Worm (Caenorhabditis elegans) whole organism, L3 larva: Measurements from ENCODE around the gene srt-13.
"Not testable (repeated sequence)": the region's sequence is repeated elsewhere in the genome, so short reads cannot be mapped to it uniquely, and the experiment has no call there.

Source experiments
- R02D3.7 ChIP-seq: fragments of 150-350 bp; optimal IDR thresholded peaks from 2 replicates; lab custom pipeline; 2014; ENCODE audit warnings: missing biosample characterization, missing genetic modification characterization
- ZK546.5 ChIP-seq: sonication (generic microtip); optimal IDR thresholded peaks from 2 replicates; lab custom pipeline; 2017; ENCODE audit warnings: missing biosample characterization, missing genetic modification characterization
- aly-2 ChIP-seq: fragments of 150-350 bp; optimal IDR thresholded peaks from 2 replicates; lab custom pipeline; 2014; ENCODE audit warnings: missing biosample characterization, missing genetic modification characterization
- ama-1 ChIP-seq: fragments of 150-350 bp; optimal IDR thresholded peaks from 2 replicates; lab custom pipeline; 2018
- ceh-16 ChIP-seq: sonication (generic microtip); optimal IDR thresholded peaks from 2 replicates; lab custom pipeline; 2017; ENCODE audit warnings: missing biosample characterization, missing genetic modification characterization
- ceh-28 ChIP-seq: fragments of 150-350 bp; optimal IDR thresholded peaks from 2 replicates; lab custom pipeline; 2014; ENCODE audit warnings: missing biosample characterization, missing genetic modification reagents, missing genetic modification characterization
- ceh-82 ChIP-seq: fragments of 150-350 bp; optimal IDR thresholded peaks from 2 replicates; lab custom pipeline; 2014; ENCODE audit warnings: missing biosample characterization, missing genetic modification characterization
- ceh-9 ChIP-seq: sonication (generic microtip); optimal IDR thresholded peaks from 2 replicates; lab custom pipeline; 2018; ENCODE audit warnings: missing biosample characterization, missing genetic modification characterization
- daf-12 ChIP-seq: fragments of 150-350 bp; optimal IDR thresholded peaks from 2 replicates; lab custom pipeline; 2014; ENCODE audit warnings: missing biosample characterization, missing genetic modification reagents, missing genetic modification characterization
- egl-27 ChIP-seq: sonication (generic microtip); optimal IDR thresholded peaks from 4 replicates; lab custom pipeline; 2017; ENCODE audit warnings: missing biosample characterization, missing genetic modification reagents, missing genetic modification characterization
- elt-1 ChIP-seq: fragments of 150-350 bp; optimal IDR thresholded peaks from 2 replicates; lab custom pipeline; 2014; ENCODE audit warnings: missing biosample characterization, missing genetic modification characterization
- elt-2 ChIP-seq: sonication (generic microtip); optimal IDR thresholded peaks from 2 replicates; lab custom pipeline; 2016; ENCODE audit warnings: missing genetic modification reagents, mild to moderate bottlenecking, missing genetic modification characterization, missing compliant biosample characterization
- elt-3 ChIP-seq, 3 experiments: fragments of 150-350 bp in 1 of 3; sonication (generic microtip) in 2 of 3; optimal IDR thresholded peaks; 2 replicates in 2 of 3; 4 replicates in 1 of 3; lab custom pipeline; 2014 to 2017; ENCODE audit warnings: missing biosample characterization in 3 of 3, missing genetic modification characterization in 3 of 3
- fkh-10 ChIP-seq: sonication (generic microtip); optimal IDR thresholded peaks from 2 replicates; lab custom pipeline; 2017; ENCODE audit warnings: missing biosample characterization, missing genetic modification reagents, missing genetic modification characterization
- jun-1 ChIP-seq: fragments of 150-350 bp; optimal IDR thresholded peaks from 2 replicates; lab custom pipeline; 2014; ENCODE audit warnings: missing biosample characterization, missing genetic modification reagents, missing genetic modification characterization
- lsy-12 ChIP-seq: sonication (generic microtip); optimal IDR thresholded peaks from 2 replicates; lab custom pipeline; 2016; ENCODE audit warnings: mild to moderate bottlenecking, missing genetic modification characterization, missing compliant biosample characterization
- mdl-1 ChIP-seq: fragments of 150-350 bp; optimal IDR thresholded peaks from 2 replicates; lab custom pipeline; 2014; ENCODE audit warnings: missing biosample characterization, missing genetic modification characterization
- mml-1 ChIP-seq: fragments of 150-350 bp; sonication (generic microtip); optimal IDR thresholded peaks from 3 replicates; lab custom pipeline; 2014; ENCODE audit warnings: missing biosample characterization, missing genetic modification characterization
- nfya-1 ChIP-seq: sonication (generic microtip); optimal IDR thresholded peaks from 2 replicates; lab custom pipeline; 2017; ENCODE audit warnings: missing genetic modification characterization, mild to moderate bottlenecking, missing compliant biosample characterization, antibody characterized with exemption, moderate library complexity; ENCODE audit not compliant: insufficient read depth
- nhr-11 ChIP-seq: fragments of 150-350 bp; optimal IDR thresholded peaks from 2 replicates; lab custom pipeline; 2014; ENCODE audit warnings: missing biosample characterization, missing genetic modification characterization
- nhr-12 ChIP-seq: fragments of 150-350 bp; optimal IDR thresholded peaks from 2 replicates; lab custom pipeline; 2014; ENCODE audit warnings: missing biosample characterization, missing genetic modification characterization
- nhr-23 ChIP-seq: fragments of 150-350 bp; optimal IDR thresholded peaks from 2 replicates; lab custom pipeline; 2014; ENCODE audit warnings: missing biosample characterization, missing genetic modification reagents, missing genetic modification characterization
- nhr-237 ChIP-seq: fragments of 150-350 bp; optimal IDR thresholded peaks from 2 replicates; lab custom pipeline; 2014; ENCODE audit warnings: missing biosample characterization, missing genetic modification characterization
- nhr-28 ChIP-seq: fragments of 150-350 bp; optimal IDR thresholded peaks from 2 replicates; lab custom pipeline; 2014; ENCODE audit warnings: missing biosample characterization, missing genetic modification characterization
- nhr-43 ChIP-seq: sonication (generic microtip); optimal IDR thresholded peaks from 2 replicates; lab custom pipeline; 2016; ENCODE audit warnings: mild to moderate bottlenecking, missing genetic modification characterization, missing compliant biosample characterization; ENCODE audit not compliant: poor library complexity, severe bottlenecking
- nhr-67 ChIP-seq: fragments of 150-350 bp; optimal IDR thresholded peaks from 2 replicates; lab custom pipeline; 2014; ENCODE audit warnings: missing biosample characterization, missing genetic modification characterization
- nhr-76 ChIP-seq: fragments of 150-350 bp; sonication (generic microtip); optimal IDR thresholded peaks from 5 replicates; lab custom pipeline; 2014; ENCODE audit warnings: missing biosample characterization, missing genetic modification characterization
- nhr-77 ChIP-seq: fragments of 150-350 bp; optimal IDR thresholded peaks from 2 replicates; lab custom pipeline; 2014; ENCODE audit warnings: missing biosample characterization, missing genetic modification characterization
- sea-2 ChIP-seq: fragments of 150-350 bp; sonication (generic microtip); optimal IDR thresholded peaks from 4 replicates; lab custom pipeline; 2014; ENCODE audit warnings: missing biosample characterization, missing genetic modification reagents, missing genetic modification characterization
- skn-1 ChIP-seq: fragments of 150-350 bp; optimal IDR thresholded peaks from 2 replicates; lab custom pipeline; 2014; ENCODE audit warnings: missing biosample characterization, missing genetic modification characterization
- snpc-4 ChIP-seq: fragments of 150-350 bp; optimal IDR thresholded peaks from 2 replicates; lab custom pipeline; 2014; ENCODE audit warnings: missing biosample characterization, missing genetic modification characterization
- tbx-2 ChIP-seq: sonication (generic microtip); optimal IDR thresholded peaks from 2 replicates; lab custom pipeline; 2016; ENCODE audit warnings: mild to moderate bottlenecking, missing genetic modification characterization, missing compliant biosample characterization
- unc-62 ChIP-seq: fragments of 150-350 bp; sonication (generic microtip); optimal IDR thresholded peaks from 4 replicates; lab custom pipeline; 2014; ENCODE audit warnings: missing biosample characterization, missing genetic modification reagents, missing genetic modification characterization
- ztf-11 ChIP-seq: fragments of 150-350 bp; optimal IDR thresholded peaks from 2 replicates; lab custom pipeline; 2014; ENCODE audit warnings: missing biosample characterization, missing genetic modification characterization
- ztf-4 ChIP-seq: fragments of 150-350 bp; optimal IDR thresholded peaks from 2 replicates; lab custom pipeline; 2014; ENCODE audit warnings: missing biosample characterization, missing genetic modification characterization

The srt-13 gene

DNA sequence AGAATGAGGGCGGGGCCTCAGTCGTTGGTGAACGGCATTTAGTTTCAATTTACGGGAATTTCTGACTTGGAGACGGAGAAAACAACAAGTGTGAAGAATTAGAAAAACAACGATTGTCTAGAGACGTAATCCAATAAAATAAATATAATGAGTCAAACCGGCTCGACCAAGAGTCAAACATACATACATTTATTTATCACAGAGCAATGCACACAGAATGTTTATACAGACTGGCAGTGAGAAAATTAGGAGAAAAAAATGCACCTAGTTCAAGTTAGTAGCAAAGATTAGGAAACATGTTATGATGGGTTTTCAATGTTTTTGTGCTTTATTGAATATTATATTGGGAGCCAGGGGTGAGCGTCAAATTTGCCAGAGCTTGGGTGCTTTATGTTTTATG is 28.8 kb upstream of the srt-13 start, which contains the start of gene srt-20:
Gene srt-20 (minus strand): TSS at position 101 of the 400 bp plus-strand sequence.
- not testable (repeated sequence) for TF ChIP-seq lsy-12; nhr-28 (tag; lab: Kevin White, UChicago); egl-27 (tag; lab: Kevin White, UChicago)
- TF ChIP-seq, all 47 proteins: peak for 0; not testable (repeated sequence) for 47

DNA sequence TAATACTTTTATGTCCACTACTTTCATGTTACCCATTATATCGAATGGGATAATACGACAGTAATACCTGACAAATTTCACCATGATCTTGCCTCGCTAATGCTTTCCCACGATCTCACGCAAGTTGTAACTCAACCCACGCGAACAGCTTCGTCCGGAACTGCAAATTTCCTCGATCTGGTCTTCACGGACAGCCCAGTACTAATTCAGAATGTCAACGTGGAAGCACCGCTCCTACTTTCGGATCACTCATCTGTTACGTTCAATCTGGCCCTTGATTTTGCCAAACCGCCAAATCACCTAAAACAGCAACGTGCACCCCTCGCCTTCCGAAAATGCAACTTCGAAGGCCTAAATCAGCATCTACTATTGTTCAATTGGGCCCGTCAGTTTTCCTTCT is 23.4 kb upstream of the srt-13 start:
- TF ChIP-seq ceh-28 (tag; lab: Kevin White, UChicago) (no peak), unc-62 (no peak), nhr-23 (no peak), ZK546.5 (tag; lab: Kevin White, UChicago) (no peak)

DNA sequence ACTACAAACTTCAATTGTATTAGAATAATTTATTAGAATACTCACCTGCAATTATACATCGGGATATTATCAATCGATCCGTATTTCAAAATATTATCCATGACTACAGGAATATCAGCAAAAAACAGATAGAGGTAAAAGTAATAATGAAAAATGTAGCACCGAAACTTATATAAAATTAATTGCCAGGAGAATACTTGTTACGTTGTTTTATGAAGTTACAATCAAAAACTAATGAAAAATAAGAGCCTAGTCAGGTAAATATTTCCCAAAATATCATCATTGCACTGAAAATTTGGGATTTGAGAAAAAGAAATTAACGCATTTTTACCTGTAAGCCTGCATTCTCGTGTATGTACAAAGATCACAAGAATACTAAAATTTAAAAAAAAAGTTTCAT is 21.3 kb upstream of the srt-13 start, which contains the start of gene srt-38:
Gene srt-38 (minus strand): TSS at position 101 of the 400 bp plus-strand sequence.
- TF ChIP-seq fkh-10 (GFP tag; lab: Kevin White, UChicago); nhr-43 (tag; lab: Kevin White, UChicago); elt-2 (tag; lab: Kevin White, UChicago): not testable (repeated sequence)

DNA sequence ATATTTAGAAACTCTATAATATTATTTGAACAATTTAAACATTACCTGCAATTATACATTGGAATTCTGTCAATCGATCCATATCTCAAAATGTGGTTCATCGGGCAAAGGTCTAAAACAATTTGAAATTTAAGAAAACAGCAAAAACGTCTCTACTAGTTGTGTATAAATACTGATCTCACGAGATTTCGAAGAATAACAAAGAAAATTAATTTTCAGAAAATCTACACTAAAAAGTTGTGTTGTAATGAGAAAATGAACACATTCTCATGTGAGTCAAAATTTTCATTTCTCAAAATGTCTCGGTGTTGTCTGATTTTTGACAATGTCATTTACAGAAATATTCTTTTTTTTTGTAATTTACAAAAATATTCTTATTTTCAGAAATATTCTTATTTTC is 18.3 kb upstream of the srt-13 start, which contains the start of gene srt-36:
Gene srt-36 (minus strand): TSS at position 101 of the 400 bp plus-strand sequence.
- TF ChIP-seq aly-2, daf-12, R02D3.7 (tag; lab: Kevin White, UChicago): not testable (repeated sequence)

DNA sequence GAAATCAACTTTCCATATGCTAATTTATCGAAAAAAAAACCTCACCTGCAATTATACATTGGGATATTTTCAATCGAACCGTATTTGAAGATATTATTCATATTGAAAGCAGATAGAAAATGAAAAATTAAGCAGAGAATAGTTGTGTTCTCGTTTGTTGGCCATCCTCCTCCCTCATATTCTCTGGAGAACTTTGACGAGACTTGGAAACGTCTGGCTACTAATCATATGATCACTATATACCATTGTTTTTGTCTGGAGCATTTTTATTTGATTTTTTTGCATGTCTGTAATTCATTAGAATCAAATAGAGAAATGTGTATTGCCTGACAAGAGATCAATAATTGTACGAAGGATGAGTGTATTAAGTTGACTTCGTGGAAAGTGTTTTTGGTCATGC is 14.6 kb upstream of the srt-13 start, which contains the start of gene srt-35:
Gene srt-35 (minus strand): TSS at position 101 of the 400 bp plus-strand sequence.
- TF ChIP-seq daf-12 (tag; lab: Kevin White, UChicago) (no peak), ztf-4 (tag; lab: Kevin White, UChicago) (no peak), nhr-76 (tag; lab: Kevin White, UChicago) (no peak), nhr-237 (tag; lab: Kevin White, UChicago) (no peak), nhr-12 (tag; lab: Kevin White, UChicago) (no peak), lsy-12 (no peak), ceh-9 (tag; lab: Kevin White, UChicago) (no peak), nhr-11 (tag; lab: Kevin White, UChicago) (no peak), tbx-2 (tag; lab: Kevin White, UChicago) (no peak), sea-2 (GFP tag; lab: Kevin White, UChicago) (no peak), ZK546.5 (tag; lab: Kevin White, UChicago) (no peak), nhr-67 (tag; lab: Kevin White, UChicago) (no peak), fkh-10 (GFP tag; lab: Kevin White, UChicago) (no peak), R02D3.7 (tag; lab: Kevin White, UChicago) (no peak), ztf-11 (tag; lab: Kevin White, UChicago) (no peak)

DNA sequence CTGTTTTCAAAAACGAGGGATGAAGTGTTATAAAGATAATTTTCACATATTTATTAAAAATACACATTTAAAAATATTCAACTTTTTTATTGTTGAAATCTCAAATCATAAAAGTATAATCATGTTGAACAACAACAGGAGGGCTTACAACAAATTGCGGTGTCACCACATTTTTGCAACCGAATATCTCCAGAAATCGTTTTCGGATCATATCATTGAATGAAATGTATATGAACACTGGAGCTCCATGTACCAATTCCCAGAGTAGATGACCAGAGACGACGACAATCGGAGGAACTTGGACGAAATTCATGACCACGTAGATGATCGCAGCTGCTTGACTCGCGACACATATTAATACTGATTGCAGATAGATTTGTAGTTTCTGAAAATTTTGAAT is 11.4 kb upstream of the srt-13 start:
- no peak for TF ChIP-seq ama-1
- no peak for TF ChIP-seq nhr-28 (tag; lab: Kevin White, UChicago)
- no peak for TF ChIP-seq nhr-77
- no peak for TF ChIP-seq jun-1 (tag; lab: Kevin White, UChicago)
- no peak for TF ChIP-seq elt-3 (tag; optimal IDR thresholded peaks at IDR 0.05; lab: Kevin White, UChicago)
- no peak for TF ChIP-seq ceh-82 (tag; lab: Kevin White, UChicago)
- no peak for TF ChIP-seq mdl-1 (tag; lab: Kevin White, UChicago)
- no peak for TF ChIP-seq nhr-237 (tag; lab: Kevin White, UChicago)
- TF ChIP-seq ceh-16 (tag; lab: Kevin White, UChicago), result no peak

DNA sequence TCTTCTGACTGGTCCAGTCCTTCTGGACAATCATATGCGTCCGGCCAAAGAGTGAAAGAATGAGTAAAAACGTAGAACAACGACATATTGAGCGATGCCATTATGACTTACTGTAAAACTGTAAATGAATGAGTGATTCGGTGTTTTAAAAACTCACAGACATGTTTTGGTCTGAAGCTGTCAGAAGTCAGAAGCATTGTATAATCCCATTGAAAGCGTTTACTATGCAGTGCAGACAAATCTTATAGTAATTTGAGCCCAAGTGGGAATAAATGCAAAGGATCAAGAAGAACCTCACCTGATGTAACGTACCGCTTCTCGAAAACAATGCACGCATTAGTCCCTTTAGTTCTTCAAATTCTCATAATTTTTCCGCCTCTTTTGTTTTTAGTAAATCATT is 10.1 kb upstream of the srt-13 start, which contains the start of gene srt-3:
Gene srt-3 (minus strand): TSS at position 101 of the 400 bp plus-strand sequence.
- TF ChIP-seq ZK546.5 (tag; lab: Kevin White, UChicago), result no peak
- TF ChIP-seq ceh-9 (tag; lab: Kevin White, UChicago), result no peak
- TF ChIP-seq nhr-11 (tag; lab: Kevin White, UChicago), result no peak
- no peak for TF ChIP-seq snpc-4 (tag; lab: Kevin White, UChicago)
- no peak for TF ChIP-seq daf-12 (tag; lab: Kevin White, UChicago)
- TF ChIP-seq mml-1 (tag; lab: Kevin White, UChicago), result no peak
- TF ChIP-seq unc-62, result no peak
- no peak for TF ChIP-seq elt-1 (tag; lab: Kevin White, UChicago)
- TF ChIP-seq elt-2 (tag; lab: Kevin White, UChicago), result no peak
- no peak for TF ChIP-seq skn-1
- no peak for TF ChIP-seq nhr-237 (tag; lab: Kevin White, UChicago)
- TF ChIP-seq nfya-1 (tag; lab: Kevin White, UChicago), result no peak
- no peak for TF ChIP-seq fkh-10 (GFP tag; lab: Kevin White, UChicago)
- no peak for TF ChIP-seq tbx-2 (tag; lab: Kevin White, UChicago)
